Worm (Caenorhabditis elegans) whole organism, L1 larva: ENCODE measurements around the gene F22F7.2.

Experiments
- egl-13 ChIP-seq: sonication (generic microtip); optimal IDR thresholded peaks from 2 replicates; lab custom pipeline; 2016; ENCODE audit warnings: missing genotype, missing genetic modification reagents, missing genetic modification characterization, missing compliant biosample characterization
- nhr-28 ChIP-seq: fragments of 150-350 bp; optimal IDR thresholded peaks from 2 replicates; lab custom pipeline; 2014; ENCODE audit warnings: missing biosample characterization, missing genetic modification characterization
- unc-86 ChIP-seq: sonication (generic microtip); optimal IDR thresholded peaks from 2 replicates; lab custom pipeline; 2016; ENCODE audit warnings: missing genetic modification characterization, missing compliant biosample characterization

- TF ChIP-seq egl-13 (tag; lab: Kevin White, UChicago) (no peak), nhr-28 (tag; lab: Kevin White, UChicago) (no peak), unc-86 (tag; lab: Kevin White, UChicago) (no peak)
Observed at ce11 chrV:2146044-2146443, 23.5 kb downstream of the F22F7.2 start, which contains the start of gene str-52.
